Fruit fly (Drosophila melanogaster) whole organism, pupa: Measurements from ENCODE around the gene SNCF.
A peak's percentile ranks its signal among the peaks of the same experiment; 100 is the strongest.

Experiments
- CG10348 ChIP-seq: fragments of 200-800 bp; sonication (Bioruptor generic); IDR thresholded peaks from 2 replicates; pipeline ENCODE4 v1.3.6; 2022; ENCODE audit warnings: missing biosample characterization, missing genetic modification characterization
- CG13204 ChIP-seq: fragments of 200-800 bp; sonication (Bioruptor generic); optimal IDR thresholded peaks from 2 replicates; lab custom pipeline; 2018; ENCODE audit warnings: missing biosample characterization, mild to moderate bottlenecking, missing genetic modification characterization, moderate library complexity
- CG14655 ChIP-seq: fragments of 200-800 bp; sonication (Bioruptor generic); optimal IDR thresholded peaks from 3 replicates; lab custom pipeline; 2017; ENCODE audit warnings: mild to moderate bottlenecking, missing biosample characterization, missing genetic modification reagents, missing genetic modification characterization
- CG15710 ChIP-seq: fragments of 200-800 bp; sonication (Bioruptor generic); optimal IDR thresholded peaks from 2 replicates; lab custom pipeline; 2018; ENCODE audit warnings: missing biosample characterization, mild to moderate bottlenecking, missing genetic modification characterization, moderate library complexity
- CG34367 ChIP-seq: fragments of 200-800 bp; sonication (Bioruptor generic); optimal IDR thresholded peaks from 2 replicates; lab custom pipeline; 2018; ENCODE audit warnings: missing biosample characterization, mild to moderate bottlenecking, missing genetic modification characterization
- CG8159 ChIP-seq: fragments of 200-800 bp; sonication (Bioruptor generic); optimal IDR thresholded peaks from 3 replicates; lab custom pipeline; 2018; ENCODE audit warnings: missing biosample characterization, mild to moderate bottlenecking, missing genetic modification characterization, moderate library complexity
- CG9948 ChIP-seq: fragments of 200-800 bp; sonication (Bioruptor generic); optimal IDR thresholded peaks from 2 replicates; lab custom pipeline; 2018; ENCODE audit warnings: missing biosample characterization, mild to moderate bottlenecking, missing genetic modification characterization, moderate library complexity
- D1 ChIP-seq: fragments of 200-800 bp; sonication (Bioruptor generic); optimal IDR thresholded peaks from 2 replicates; lab custom pipeline; 2018; ENCODE audit warnings: missing biosample characterization, mild to moderate bottlenecking, missing genetic modification characterization, moderate library complexity
- EcR ChIP-seq: fragments of 200-800 bp; sonication (Bioruptor generic); optimal IDR thresholded peaks from 3 replicates; lab custom pipeline; 2019; ENCODE audit warnings: missing biosample characterization, missing genetic modification characterization, mild to moderate bottlenecking, moderate library complexity, missing genetic modification reagents
- Pif1B ChIP-seq: fragments of 200-800 bp; sonication (Bioruptor generic); optimal IDR thresholded peaks from 3 replicates; lab custom pipeline; 2016; ENCODE audit warnings: missing biosample characterization, missing genetic modification characterization
- rn ChIP-seq: fragments of 200-800 bp; sonication (Bioruptor generic); IDR thresholded peaks from 2 replicates; pipeline ENCODE4 v1.3.6; 2022; ENCODE audit warnings: missing biosample characterization, missing genetic modification characterization

dm6 chr3L:13393538-13393937, 15.2 kb downstream of the SNCF start:
- TF ChIP-seq D1 (tag; lab: Kevin White, UChicago) (no peak), CG15710 (tag; lab: Kevin White, UChicago) (no peak), CG10348 (GFP tag; lab: Robert Waterston, UW) (no peak), rn (GFP tag; lab: Robert Waterston, UW) (no peak), CG14655 (GFP tag; lab: Kevin White, UChicago) (no peak), EcR (no peak), CG9948 (peak; percentile 11), Pif1B (no peak), CG13204 (GFP tag; lab: Kevin White, UChicago) (no peak), CG8159 (tag; lab: Kevin White, UChicago) (peak; percentile 63), CG34367 (tag; lab: Kevin White, UChicago) (no peak)
